Worm (Caenorhabditis elegans) whole organism, young adult: Measurements from ENCODE around the gene F18A1.7.

ENCODE experiments used
- ceh-40 ChIP-seq: fragments of 200-800 bp; sonication (Bioruptor generic); IDR thresholded peaks from 2 replicates; pipeline ENCODE4 v1.3.6; 2022; ENCODE audit warnings: missing genetic modification characterization, missing compliant biosample characterization
- ets-4 ChIP-seq: fragments of 200-800 bp; sonication (Bioruptor generic); optimal IDR thresholded peaks from 2 replicates; lab custom pipeline; 2018; ENCODE audit warnings: mild to moderate bottlenecking, missing genetic modification characterization, missing compliant biosample characterization
- let-526 ChIP-seq: fragments of 200-800 bp; sonication (Bioruptor generic); IDR thresholded peaks from 2 replicates; pipeline ENCODE4 v1.3.6; 2022; ENCODE audit warnings: missing genetic modification reagents, missing genetic modification characterization, missing compliant biosample characterization
- unc-62 ChIP-seq: fragments of 150-350 bp; optimal IDR thresholded peaks from 2 replicates; lab custom pipeline; 2014; ENCODE audit warnings: missing biosample characterization, missing genetic modification reagents, missing genetic modification characterization

- TF ChIP-seq ceh-40 (GFP tag; lab: Robert Waterston, UW), result no peak
- TF ChIP-seq let-526 (GFP tag; lab: Robert Waterston, UW), result no peak
- TF ChIP-seq ets-4 (GFP tag; lab: Kevin White, UChicago), result no peak
- TF ChIP-seq unc-62, result no peak
These were observed 526 bp downstream of the F18A1.7 start for ce11 chrII:7663028-7663427.
